Worm (Caenorhabditis elegans): ENCODE data around the gene F38A5.8.
A peak's percentile ranks its signal among the peaks of the same experiment; 100 is the strongest.

- TF ChIP-seq unc-62 (GFP tag; optimal IDR thresholded peaks at IDR 0.05): no peak
- peak; percentile 62 for TF ChIP-seq fos-1 (tag; optimal IDR thresholded peaks at IDR 0.05)
- TF ChIP-seq nhr-76 (tag; optimal IDR thresholded peaks at IDR 0.05): no peak
- no peak for TF ChIP-seq mab-9 (GFP tag; IDR thresholded peaks at IDR 0.05)
- peak; percentile 28 for TF ChIP-seq C04F5.9 (tag; optimal IDR thresholded peaks at IDR 0.05)
- TF ChIP-seq ama-1 (optimal IDR thresholded peaks at IDR 0.05): no peak
- peak; percentile 70 for TF ChIP-seq lin-13 (GFP tag; optimal IDR thresholded peaks at IDR 0.05)
Observed at ce11 chrIV:6585397-6585921, 14.1 kb upstream of the F38A5.8 start, which contains the start of the genes F38A5.2 and dnj-11.
